Worm (Caenorhabditis elegans) whole organism, L4 larva: ENCODE data around the gene K08B12.1.

ENCODE experiments used
- F10B5.3 ChIP-seq: sonication (generic microtip); optimal IDR thresholded peaks from 2 replicates; lab custom pipeline; 2016; ENCODE audit warnings: mild to moderate bottlenecking, missing genetic modification characterization, missing compliant biosample characterization
- F49E8.2 ChIP-seq: sonication (generic microtip); optimal IDR thresholded peaks from 2 replicates; lab custom pipeline; 2016; ENCODE audit warnings: missing compliant biosample characterization, mild to moderate bottlenecking, missing genetic modification characterization, borderline replicate concordance
- Y105C5A.15 ChIP-seq: fragments of 200-800 bp; sonication (Bioruptor generic); IDR thresholded peaks from 2 replicates; pipeline ENCODE4 v1.3.6; 2022; ENCODE audit warnings: missing genetic modification characterization, missing compliant biosample characterization
- Y48G9A.11 ChIP-seq: fragments of 200-800 bp; sonication (Bioruptor generic); IDR thresholded peaks from 2 replicates; pipeline ENCODE4 v1.3.6; 2022; ENCODE audit warnings: missing genetic modification reagents, missing genetic modification characterization, missing compliant biosample characterization
- Y5F2A.4 ChIP-seq: fragments of 200-800 bp; sonication (Bioruptor generic); optimal IDR thresholded peaks from 2 replicates; lab custom pipeline; 2018; ENCODE audit warnings: mild to moderate bottlenecking, missing genetic modification characterization, missing compliant biosample characterization
- ZK337.2 ChIP-seq: fragments of 200-800 bp; sonication (Bioruptor generic); IDR thresholded peaks from 2 replicates; pipeline ENCODE4 v1.3.6; 2022; ENCODE audit warnings: missing genetic modification reagents, missing genetic modification characterization, missing compliant biosample characterization
- ama-1 ChIP-seq: fragments of 150-350 bp; optimal IDR thresholded peaks from 2 replicates; lab custom pipeline; 2014; ENCODE audit warnings: inconsistent platforms, mixed read lengths
- arid-1 ChIP-seq: fragments of 200-800 bp; sonication (Bioruptor generic); conservative IDR thresholded peaks from 2 replicates; pipeline ENCODE4 v1.3.6; 2022; ENCODE audit warnings: missing genetic modification reagents, missing genetic modification characterization, missing compliant biosample characterization
- ceh-20 ChIP-seq: fragments of 200-800 bp; sonication (Bioruptor generic); IDR thresholded peaks from 2 replicates; pipeline ENCODE4 v1.3.6; 2022; ENCODE audit warnings: missing genetic modification reagents, missing genetic modification characterization, missing compliant biosample characterization
- ceh-32 ChIP-seq: sonication (generic microtip); optimal IDR thresholded peaks from 2 replicates; lab custom pipeline; 2016; ENCODE audit warnings: mild to moderate bottlenecking, missing genetic modification characterization, missing compliant biosample characterization; ENCODE audit not compliant: poor library complexity
- ceh-44 ChIP-seq: fragments of 200-800 bp; sonication (Bioruptor generic); IDR thresholded peaks from 2 replicates; pipeline ENCODE4 v1.3.6; 2022; ENCODE audit warnings: missing genetic modification reagents, missing genetic modification characterization, missing compliant biosample characterization
- ceh-82 ChIP-seq: sonication (generic microtip); optimal IDR thresholded peaks from 2 replicates; lab custom pipeline; 2017; ENCODE audit warnings: missing biosample characterization, missing genetic modification characterization
- daf-8 ChIP-seq: fragments of 200-800 bp; sonication (Bioruptor generic); IDR thresholded peaks from 2 replicates; pipeline ENCODE4 v1.3.6; 2022; ENCODE audit warnings: missing genetic modification characterization, missing compliant biosample characterization
- dmd-6 ChIP-seq: fragments of 200-800 bp; sonication (Bioruptor generic); IDR thresholded peaks from 2 replicates; pipeline ENCODE4 v1.3.6; 2022; ENCODE audit warnings: missing genetic modification reagents, missing genetic modification characterization, missing compliant biosample characterization
- dve-1 ChIP-seq: sonication (generic microtip); optimal IDR thresholded peaks from 2 replicates; lab custom pipeline; 2017; ENCODE audit warnings: antibody characterized with exemption, mild to moderate bottlenecking, missing genetic modification characterization, missing compliant biosample characterization; ENCODE audit not compliant: insufficient read depth
- fkh-10 ChIP-seq: fragments of 150-350 bp; optimal IDR thresholded peaks from 2 replicates; lab custom pipeline; 2014; ENCODE audit warnings: missing biosample characterization, missing genetic modification reagents, missing genetic modification characterization
- gei-8 ChIP-seq: fragments of 200-800 bp; sonication (Bioruptor generic); optimal IDR thresholded peaks from 2 replicates; lab custom pipeline; 2018; ENCODE audit warnings: mild to moderate bottlenecking, missing genetic modification characterization, missing compliant biosample characterization
- hlh-30 ChIP-seq: sonication (generic microtip); optimal IDR thresholded peaks from 2 replicates; lab custom pipeline; 2017; ENCODE audit warnings: antibody characterized with exemption, mild to moderate bottlenecking, missing genetic modification characterization, missing compliant biosample characterization; ENCODE audit not compliant: insufficient read depth
- hmg-1.1 ChIP-seq: fragments of 200-800 bp; sonication (Bioruptor generic); IDR thresholded peaks from 2 replicates; pipeline ENCODE4 v1.3.6; 2022; ENCODE audit warnings: missing genetic modification reagents, missing genetic modification characterization, missing compliant biosample characterization
- jun-1 ChIP-seq: fragments of 150-350 bp; optimal IDR thresholded peaks from 2 replicates; lab custom pipeline; 2014; ENCODE audit warnings: missing biosample characterization, missing genetic modification reagents, missing genetic modification characterization
- lin-1 ChIP-seq: fragments of 200-800 bp; sonication (Bioruptor generic); IDR thresholded peaks from 2 replicates; pipeline ENCODE4 v1.3.6; 2022; ENCODE audit warnings: missing genetic modification reagents, missing genetic modification characterization, missing compliant biosample characterization
- lin-13 ChIP-seq: fragments of 150-350 bp; optimal IDR thresholded peaks from 2 replicates; lab custom pipeline; 2014; ENCODE audit warnings: missing biosample characterization, missing genetic modification reagents, missing genetic modification characterization
- lin-38 ChIP-seq: fragments of 200-800 bp; sonication (Bioruptor generic); IDR thresholded peaks from 2 replicates; pipeline ENCODE4 v1.3.6; 2022; ENCODE audit warnings: missing genetic modification reagents, missing genetic modification characterization, missing compliant biosample characterization
- lir-3 ChIP-seq: sonication (generic microtip); optimal IDR thresholded peaks from 2 replicates; lab custom pipeline; 2016; ENCODE audit warnings: mild to moderate bottlenecking, missing genetic modification characterization, missing compliant biosample characterization
- mdl-1 ChIP-seq, 2 experiments: fragments of 150-350 bp in 1 of 2; sonication (generic microtip) in 1 of 2; optimal IDR thresholded peaks; 2 replicates each; lab custom pipeline; 2014 to 2017; ENCODE audit warnings: missing biosample characterization in 2 of 2, missing genetic modification characterization in 2 of 2
- mep-1 ChIP-seq: fragments of 150-350 bp; sonication (generic microtip); optimal IDR thresholded peaks from 3 replicates; lab custom pipeline; 2014; ENCODE audit warnings: missing biosample characterization, missing genetic modification characterization
- mes-2 ChIP-seq: sonication (generic microtip); optimal IDR thresholded peaks from 2 replicates; lab custom pipeline; 2016; ENCODE audit warnings: missing genotype, mild to moderate bottlenecking, missing genetic modification characterization, missing compliant biosample characterization; ENCODE audit not compliant: poor library complexity, severe bottlenecking
- nhr-10 ChIP-seq: fragments of 150-350 bp; optimal IDR thresholded peaks from 2 replicates; lab custom pipeline; 2014; ENCODE audit warnings: missing biosample characterization, missing genetic modification characterization
- nhr-11 ChIP-seq: fragments of 150-350 bp; optimal IDR thresholded peaks from 2 replicates; lab custom pipeline; 2014; ENCODE audit warnings: missing biosample characterization, missing genetic modification characterization
- nhr-111 ChIP-seq: fragments of 200-800 bp; sonication (Bioruptor generic); optimal IDR thresholded peaks from 2 replicates; lab custom pipeline; 2018; ENCODE audit warnings: mild to moderate bottlenecking, missing genetic modification characterization, missing compliant biosample characterization
- nhr-237 ChIP-seq: sonication (generic microtip); optimal IDR thresholded peaks from 2 replicates; lab custom pipeline; 2017; ENCODE audit warnings: missing biosample characterization, missing genetic modification characterization
- nhr-28 ChIP-seq: fragments of 150-350 bp; optimal IDR thresholded peaks from 2 replicates; lab custom pipeline; 2014; ENCODE audit warnings: missing biosample characterization, missing genetic modification characterization
- nhr-41 ChIP-seq: fragments of 200-800 bp; sonication (Bioruptor generic); IDR thresholded peaks from 2 replicates; pipeline ENCODE4 v1.3.6; 2022; ENCODE audit warnings: missing genetic modification reagents, missing genetic modification characterization, missing compliant biosample characterization
- nhr-6 ChIP-seq: fragments of 150-350 bp; optimal IDR thresholded peaks from 2 replicates; lab custom pipeline; 2014; ENCODE audit warnings: missing biosample characterization, missing genetic modification characterization
- nhr-76 ChIP-seq: fragments of 150-350 bp; optimal IDR thresholded peaks from 2 replicates; lab custom pipeline; 2014; ENCODE audit warnings: missing biosample characterization, missing genetic modification characterization
- php-3 ChIP-seq: fragments of 200-800 bp; sonication (Bioruptor generic); IDR thresholded peaks from 2 replicates; pipeline ENCODE4 v1.3.6; 2022; ENCODE audit warnings: missing genetic modification reagents, missing genetic modification characterization, missing compliant biosample characterization
- pqm-1 ChIP-seq: sonication (generic microtip); optimal IDR thresholded peaks from 2 replicates; lab custom pipeline; 2017; ENCODE audit warnings: missing biosample characterization, missing genetic modification characterization
- rbr-2 ChIP-seq: sonication (generic microtip); optimal IDR thresholded peaks from 2 replicates; lab custom pipeline; 2016; ENCODE audit warnings: missing genotype, missing genetic modification characterization, missing compliant biosample characterization
- sdz-12 ChIP-seq: fragments of 200-800 bp; sonication (Bioruptor generic); optimal IDR thresholded peaks from 2 replicates; lab custom pipeline; 2018; ENCODE audit warnings: mild to moderate bottlenecking, missing genetic modification characterization, missing compliant biosample characterization
- skn-1 ChIP-seq: fragments of 150-350 bp; optimal IDR thresholded peaks from 2 replicates; lab custom pipeline; 2014; ENCODE audit warnings: missing biosample characterization, missing genetic modification characterization
- snpc-4 ChIP-seq: fragments of 150-350 bp; optimal IDR thresholded peaks from 2 replicates; lab custom pipeline; 2014; ENCODE audit warnings: missing biosample characterization, missing genetic modification characterization
- spr-1 ChIP-seq: sonication (generic microtip); optimal IDR thresholded peaks from 2 replicates; lab custom pipeline; 2016; ENCODE audit warnings: mild to moderate bottlenecking, missing genetic modification characterization, missing compliant biosample characterization
- spr-3 ChIP-seq: fragments of 200-800 bp; sonication (Bioruptor generic); optimal IDR thresholded peaks from 2 replicates; lab custom pipeline; 2018; ENCODE audit warnings: mild to moderate bottlenecking, missing genetic modification characterization, missing compliant biosample characterization
- unc-130 ChIP-seq: sonication (generic microtip); optimal IDR thresholded peaks from 2 replicates; lab custom pipeline; 2016; ENCODE audit warnings: missing genetic modification reagents, missing genetic modification characterization, missing compliant biosample characterization
- unc-39 ChIP-seq: sonication (generic microtip); optimal IDR thresholded peaks from 2 replicates; lab custom pipeline; 2017; ENCODE audit warnings: missing biosample characterization, missing genetic modification characterization
- unc-62 ChIP-seq, 3 experiments: fragments of 150-350 bp in 1 of 3; sonication (generic microtip); optimal IDR thresholded peaks in 2 of 3; peaks in 1 of 3; 1 replicate in 1 of 3; 2 replicates in 2 of 3; lab custom pipeline; 2014 to 2017; ENCODE audit warnings: missing biosample characterization in 3 of 3, missing genetic modification characterization in 3 of 3, missing genetic modification reagents in 3 of 3, missing genotype in 1 of 3
- vab-7 ChIP-seq: fragments of 200-800 bp; sonication (Bioruptor generic); IDR thresholded peaks from 2 replicates; pipeline ENCODE4 v1.3.6; 2022; ENCODE audit warnings: missing genetic modification reagents, missing genetic modification characterization, missing compliant biosample characterization
- ztf-11 ChIP-seq: fragments of 150-350 bp; optimal IDR thresholded peaks from 2 replicates; lab custom pipeline; 2014; ENCODE audit warnings: missing biosample characterization, missing genetic modification characterization
- ztf-7 ChIP-seq: fragments of 150-350 bp; optimal IDR thresholded peaks from 2 replicates; lab custom pipeline; 2014; ENCODE audit warnings: missing biosample characterization, missing genetic modification characterization

K08B12.1 gene

DNA sequence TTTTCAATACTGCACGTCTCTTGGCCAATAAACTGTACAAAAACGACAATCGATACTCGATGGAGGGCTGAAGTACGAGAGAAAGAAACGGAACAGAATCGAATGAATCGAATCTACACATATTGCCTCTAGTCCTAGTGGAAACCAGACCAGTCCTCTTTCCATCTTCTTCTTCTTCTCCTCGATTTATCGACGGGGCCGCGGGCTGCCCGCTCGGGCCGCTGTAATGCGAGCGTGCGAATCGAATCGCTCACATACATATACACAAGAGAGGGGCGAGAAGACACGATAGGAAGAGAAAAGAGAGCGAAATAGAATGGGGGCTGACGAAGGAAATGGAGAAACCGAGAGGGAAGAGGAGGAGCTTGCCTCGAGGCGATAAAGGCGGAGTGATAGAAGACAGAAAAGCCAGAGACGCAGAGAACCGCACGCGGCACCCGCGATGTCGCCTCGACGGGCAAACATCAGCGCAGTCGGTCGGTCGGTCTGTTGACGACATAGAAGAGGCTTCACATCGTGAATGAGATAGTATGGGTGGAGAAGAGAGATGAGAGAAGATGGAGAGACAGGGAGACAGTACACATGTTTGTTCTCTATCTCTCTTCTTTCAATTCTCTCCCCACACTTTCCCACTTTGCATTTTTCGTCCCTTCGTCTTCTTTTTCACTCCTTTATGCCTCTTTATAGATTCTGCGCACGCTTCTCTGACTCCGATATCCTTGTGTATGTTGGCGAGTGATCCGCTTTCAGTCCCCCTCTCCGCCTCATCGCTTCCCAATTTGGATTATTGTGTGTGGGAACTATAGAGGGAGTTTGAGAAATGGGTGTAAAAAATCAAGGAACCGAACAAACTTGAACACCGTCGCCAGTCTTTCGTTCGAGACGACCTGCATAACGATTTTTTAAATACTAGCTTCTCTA lies 31.6 kb upstream of the K08B12.1 start (continued):
- TF ChIP-seq snpc-4 (tag; lab: Kevin White, UChicago) (no peak), F49E8.2 (no peak), unc-39 (no peak), ceh-20 (GFP tag; lab: Robert Waterston, UW) (peak; percentile 91), lin-13 (GFP tag; lab: Kevin White, UChicago) (no peak), ceh-32 (peak; percentile 75), ztf-7 (tag; lab: Kevin White, UChicago) (peak; percentile 13), spr-1 (tag; lab: Kevin White, UChicago) (peak; percentile 90), mdl-1 (tag; optimal IDR thresholded peaks at IDR 0.05; lab: Kevin White, UChicago) (peak; percentile 90 to 95), daf-8 (no peak), F10B5.3 (tag; lab: Kevin White, UChicago) (peak; percentile 22), lir-3 (tag; lab: Kevin White, UChicago) (no peak), dmd-6 (GFP tag; lab: Robert Waterston, UW) (peak; percentile 95), nhr-41 (peak; percentile 59), nhr-10 (tag; lab: Kevin White, UChicago) (peak; percentile 67), ceh-44 (GFP tag; lab: Robert Waterston, UW) (no peak), mes-2 (tag; lab: Kevin White, UChicago) (peak; percentile 63), nhr-237 (tag; lab: Kevin White, UChicago) (peak; percentile 5), dve-1 (tag; lab: Kevin White, UChicago) (peak; percentile 97), nhr-111 (GFP tag; lab: Kevin White, UChicago) (peak; percentile 59), spr-3 (peak; percentile 41), unc-62 (GFP tag; optimal IDR thresholded peaks at IDR 0.05 in 1 of 2; lab: Kevin White, UChicago) (peak in 1 of 2 experiments; percentile 100), unc-62 (tag; optimal IDR thresholded peaks at IDR 0.05; lab: Kevin White, UChicago) (no peak), sdz-12 (GFP tag; lab: Kevin White, UChicago) (no peak), nhr-6 (peak; percentile 90), pqm-1 (tag; lab: Kevin White, UChicago) (no peak), jun-1 (tag; lab: Kevin White, UChicago) (peak; percentile 72), hlh-30 (tag; lab: Kevin White, UChicago) (peak; percentile 97), Y5F2A.4 (GFP tag; lab: Kevin White, UChicago) (peak; percentile 46), arid-1 (GFP tag; lab: Robert Waterston, UW) (peak; percentile 81), gei-8 (peak; percentile 56), vab-7 (GFP tag; lab: Robert Waterston, UW) (no peak), mep-1 (tag; lab: Kevin White, UChicago) (peak; percentile 93), rbr-2 (tag; lab: Kevin White, UChicago) (peak; percentile 96), ama-1 (lab: Kevin White, UChicago) (peak; percentile 99), hmg-1.1 (GFP tag; lab: Robert Waterston, UW) (peak; percentile 97), lin-38 (peak; percentile 61), ceh-82 (tag; lab: Kevin White, UChicago) (no peak), skn-1 (tag; lab: Kevin White, UChicago) (peak; percentile 25), fkh-10 (GFP tag; lab: Kevin White, UChicago) (peak; percentile 93), unc-130 (GFP tag; lab: Kevin White, UChicago) (peak; percentile 17), lin-1 (GFP tag; lab: Robert Waterston, UW) (peak; percentile 91), nhr-76 (no peak), php-3 (GFP tag; lab: Robert Waterston, UW) (peak; percentile 71), nhr-11 (tag; lab: Kevin White, UChicago) (peak; percentile 91), Y48G9A.11 (GFP tag; lab: Robert Waterston, UW) (no peak), ZK337.2 (GFP tag; lab: Robert Waterston, UW) (no peak), nhr-28 (tag; lab: Kevin White, UChicago) (peak; percentile 40), ztf-11 (tag; lab: Kevin White, UChicago) (no peak), Y105C5A.15 (GFP tag; lab: Robert Waterston, UW) (no peak)
